Worm (Caenorhabditis elegans) whole organism, L4 larva: ENCODE results near the gene lbp-7.

Experiments used
- F10B5.3 ChIP-seq: sonication (generic microtip); optimal IDR thresholded peaks from 2 replicates; lab custom pipeline; 2016; ENCODE audit warnings: mild to moderate bottlenecking, missing genetic modification characterization, missing compliant biosample characterization
- F37D6.2 ChIP-seq: sonication (generic microtip); optimal IDR thresholded peaks from 2 replicates; lab custom pipeline; 2016; ENCODE audit warnings: mild to moderate bottlenecking, missing genetic modification characterization, missing compliant biosample characterization
- R02D3.7 ChIP-seq: fragments of 150-350 bp; sonication (generic microtip); optimal IDR thresholded peaks from 3 replicates; lab custom pipeline; 2014; ENCODE audit warnings: missing biosample characterization, missing genetic modification characterization
- T20F7.1 ChIP-seq: fragments of 200-800 bp; sonication (Bioruptor generic); optimal IDR thresholded peaks from 2 replicates; lab custom pipeline; 2018; ENCODE audit warnings: mild to moderate bottlenecking, missing genetic modification characterization, missing compliant biosample characterization
- Y105C5A.15 ChIP-seq: fragments of 200-800 bp; sonication (Bioruptor generic); IDR thresholded peaks from 2 replicates; pipeline ENCODE4 v1.3.6; 2022; ENCODE audit warnings: missing genetic modification characterization, missing compliant biosample characterization
- aha-1 ChIP-seq: fragments of 150-350 bp; peaks from one replicate; lab custom pipeline; 2014; ENCODE audit warnings: missing biosample characterization, missing genetic modification characterization
- arid-1 ChIP-seq: fragments of 200-800 bp; sonication (Bioruptor generic); conservative IDR thresholded peaks from 2 replicates; pipeline ENCODE4 v1.3.6; 2022; ENCODE audit warnings: missing genetic modification reagents, missing genetic modification characterization, missing compliant biosample characterization
- attf-4 ChIP-seq: sonication (generic microtip); optimal IDR thresholded peaks from 3 replicates; lab custom pipeline; 2017; ENCODE audit warnings: missing biosample characterization, missing genetic modification characterization
- ceh-32 ChIP-seq: sonication (generic microtip); optimal IDR thresholded peaks from 2 replicates; lab custom pipeline; 2016; ENCODE audit warnings: mild to moderate bottlenecking, missing genetic modification characterization, missing compliant biosample characterization; ENCODE audit not compliant: poor library complexity
- cey-2 ChIP-seq: sonication (generic microtip); optimal IDR thresholded peaks from 3 replicates; lab custom pipeline; 2017; ENCODE audit warnings: missing genetic modification characterization, mild to moderate bottlenecking, missing compliant biosample characterization, antibody characterized with exemption, borderline replicate concordance; ENCODE audit not compliant: insufficient read depth
- daf-12 ChIP-seq: fragments of 150-350 bp; optimal IDR thresholded peaks from 2 replicates; lab custom pipeline; 2014; ENCODE audit warnings: missing biosample characterization, missing genetic modification reagents, missing genetic modification characterization
- daf-16 ChIP-seq, 3 experiments: sonication (generic microtip); optimal IDR thresholded peaks; 2 replicates each; lab custom pipeline; 2016 to 2017; ENCODE audit warnings: missing genetic modification characterization in 3 of 3, missing genetic modification reagents in 3 of 3, mild to moderate bottlenecking in 2 of 3, missing compliant biosample characterization in 2 of 3, missing biosample characterization in 1 of 3, moderate library complexity in 1 of 3
- daf-19 ChIP-seq: fragments of 200-800 bp; sonication (Bioruptor generic); conservative IDR thresholded peaks from 2 replicates; pipeline ENCODE4 v1.3.6; 2022; ENCODE audit warnings: missing genetic modification characterization, missing compliant biosample characterization
- daf-8 ChIP-seq: fragments of 200-800 bp; sonication (Bioruptor generic); IDR thresholded peaks from 2 replicates; pipeline ENCODE4 v1.3.6; 2022; ENCODE audit warnings: missing genetic modification characterization, missing compliant biosample characterization
- fkh-10 ChIP-seq: fragments of 150-350 bp; optimal IDR thresholded peaks from 2 replicates; lab custom pipeline; 2014; ENCODE audit warnings: missing biosample characterization, missing genetic modification reagents, missing genetic modification characterization
- fos-1 ChIP-seq: fragments of 150-350 bp; optimal IDR thresholded peaks from 2 replicates; lab custom pipeline; 2014; ENCODE audit warnings: missing biosample characterization, missing genetic modification characterization
- hlh-11 ChIP-seq: fragments of 200-800 bp; sonication (Bioruptor generic); optimal IDR thresholded peaks from 2 replicates; lab custom pipeline; 2018; ENCODE audit warnings: mild to moderate bottlenecking, missing genetic modification characterization, missing compliant biosample characterization
- hmg-1.1 ChIP-seq: fragments of 200-800 bp; sonication (Bioruptor generic); IDR thresholded peaks from 2 replicates; pipeline ENCODE4 v1.3.6; 2022; ENCODE audit warnings: missing genetic modification reagents, missing genetic modification characterization, missing compliant biosample characterization
- lin-1 ChIP-seq: fragments of 200-800 bp; sonication (Bioruptor generic); IDR thresholded peaks from 2 replicates; pipeline ENCODE4 v1.3.6; 2022; ENCODE audit warnings: missing genetic modification reagents, missing genetic modification characterization, missing compliant biosample characterization
- lin-13 ChIP-seq: fragments of 150-350 bp; optimal IDR thresholded peaks from 2 replicates; lab custom pipeline; 2014; ENCODE audit warnings: missing biosample characterization, missing genetic modification reagents, missing genetic modification characterization
- lin-15B ChIP-seq: fragments of 150-350 bp; sonication (generic microtip); optimal IDR thresholded peaks from 3 replicates; lab custom pipeline; 2014; ENCODE audit warnings: missing biosample characterization, missing genetic modification characterization
- lin-39 ChIP-seq: fragments of 150-350 bp; optimal IDR thresholded peaks from 2 replicates; lab custom pipeline; 2014; ENCODE audit warnings: missing biosample characterization, missing genetic modification reagents, missing genetic modification characterization
- madf-5 ChIP-seq, 2 experiments: fragments of 200-800 bp; sonication (Bioruptor generic); IDR thresholded peaks; 2 replicates each; pipeline ENCODE4 v1.3.6; 2022; ENCODE audit warnings: missing compliant biosample characterization in 2 of 2, missing genetic modification characterization in 2 of 2
- madf-9 ChIP-seq: fragments of 200-800 bp; sonication (Bioruptor generic); conservative IDR thresholded peaks from 2 replicates; pipeline ENCODE4 v1.3.6; 2022; ENCODE audit warnings: missing genetic modification reagents, missing genetic modification characterization, missing compliant biosample characterization
- mdl-1 ChIP-seq, 2 experiments: fragments of 150-350 bp in 1 of 2; sonication (generic microtip) in 1 of 2; optimal IDR thresholded peaks; 2 replicates each; lab custom pipeline; 2014 to 2017; ENCODE audit warnings: missing biosample characterization in 2 of 2, missing genetic modification characterization in 2 of 2
- mep-1 ChIP-seq: fragments of 150-350 bp; sonication (generic microtip); optimal IDR thresholded peaks from 3 replicates; lab custom pipeline; 2014; ENCODE audit warnings: missing biosample characterization, missing genetic modification characterization
- mes-2 ChIP-seq: sonication (generic microtip); optimal IDR thresholded peaks from 2 replicates; lab custom pipeline; 2016; ENCODE audit warnings: missing genotype, mild to moderate bottlenecking, missing genetic modification characterization, missing compliant biosample characterization; ENCODE audit not compliant: poor library complexity, severe bottlenecking
- mxl-3 ChIP-seq: fragments of 200-800 bp; sonication (Bioruptor generic); optimal IDR thresholded peaks from 2 replicates; lab custom pipeline; 2018; ENCODE audit warnings: mild to moderate bottlenecking, missing genetic modification characterization, missing compliant biosample characterization
- nhr-102 ChIP-seq: sonication (generic microtip); optimal IDR thresholded peaks from 2 replicates; lab custom pipeline; 2016; ENCODE audit warnings: mild to moderate bottlenecking, missing genetic modification characterization, moderate library complexity, missing compliant biosample characterization
- nhr-237 ChIP-seq: sonication (generic microtip); optimal IDR thresholded peaks from 2 replicates; lab custom pipeline; 2017; ENCODE audit warnings: missing biosample characterization, missing genetic modification characterization
- nhr-6 ChIP-seq: fragments of 150-350 bp; optimal IDR thresholded peaks from 2 replicates; lab custom pipeline; 2014; ENCODE audit warnings: missing biosample characterization, missing genetic modification characterization
- php-3 ChIP-seq: fragments of 200-800 bp; sonication (Bioruptor generic); IDR thresholded peaks from 2 replicates; pipeline ENCODE4 v1.3.6; 2022; ENCODE audit warnings: missing genetic modification reagents, missing genetic modification characterization, missing compliant biosample characterization
- sdz-12 ChIP-seq: fragments of 200-800 bp; sonication (Bioruptor generic); optimal IDR thresholded peaks from 2 replicates; lab custom pipeline; 2018; ENCODE audit warnings: mild to moderate bottlenecking, missing genetic modification characterization, missing compliant biosample characterization
- snpc-1.2 ChIP-seq: fragments of 200-800 bp; sonication (Bioruptor generic); IDR thresholded peaks from 2 replicates; pipeline ENCODE4 v1.3.6; 2022; ENCODE audit warnings: missing genetic modification reagents, missing genetic modification characterization, missing compliant biosample characterization
- tag-97 ChIP-seq: fragments of 200-800 bp; sonication (Bioruptor generic); IDR thresholded peaks from 2 replicates; pipeline ENCODE4 v1.3.6; 2022; ENCODE audit warnings: missing genetic modification characterization, missing compliant biosample characterization
- tra-1 ChIP-seq: fragments of 200-800 bp; sonication (Bioruptor generic); IDR thresholded peaks from 2 replicates; pipeline ENCODE4 v1.3.6; 2022; ENCODE audit warnings: missing genetic modification reagents, missing genetic modification characterization, missing compliant biosample characterization
- unc-62 ChIP-seq, 3 experiments: fragments of 150-350 bp in 1 of 3; sonication (generic microtip); optimal IDR thresholded peaks in 2 of 3; peaks in 1 of 3; 1 replicate in 1 of 3; 2 replicates in 2 of 3; lab custom pipeline; 2014 to 2017; ENCODE audit warnings: missing biosample characterization in 3 of 3, missing genetic modification characterization in 3 of 3, missing genetic modification reagents in 3 of 3, missing genotype in 1 of 3
- ztf-11 ChIP-seq: fragments of 150-350 bp; optimal IDR thresholded peaks from 2 replicates; lab custom pipeline; 2014; ENCODE audit warnings: missing biosample characterization, missing genetic modification characterization

The lbp-7 gene

DNA sequence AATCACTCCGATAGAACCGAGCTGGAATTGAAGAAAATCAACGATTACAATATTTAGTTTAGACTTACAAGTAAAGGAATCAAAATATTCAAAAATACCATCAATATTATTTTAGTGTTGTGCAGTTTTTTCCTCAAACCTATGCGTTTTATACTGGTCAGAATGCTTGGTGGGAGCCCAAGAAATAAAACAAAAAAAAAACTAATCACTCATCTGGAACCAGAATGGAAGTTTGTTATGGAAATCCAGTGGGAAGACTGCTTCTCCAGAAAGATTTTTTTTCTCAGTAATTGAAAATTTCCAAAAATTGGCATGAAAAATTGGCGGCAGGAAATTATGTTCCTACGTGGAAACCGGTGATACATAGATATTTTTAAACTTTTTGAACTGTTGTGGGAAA, 23.0 kb upstream of the lbp-7 start, which contains the start of gene srx-134 (continued):
- TF ChIP-seq fkh-10 (GFP tag; lab: Kevin White, UChicago), result no peak

DNA sequence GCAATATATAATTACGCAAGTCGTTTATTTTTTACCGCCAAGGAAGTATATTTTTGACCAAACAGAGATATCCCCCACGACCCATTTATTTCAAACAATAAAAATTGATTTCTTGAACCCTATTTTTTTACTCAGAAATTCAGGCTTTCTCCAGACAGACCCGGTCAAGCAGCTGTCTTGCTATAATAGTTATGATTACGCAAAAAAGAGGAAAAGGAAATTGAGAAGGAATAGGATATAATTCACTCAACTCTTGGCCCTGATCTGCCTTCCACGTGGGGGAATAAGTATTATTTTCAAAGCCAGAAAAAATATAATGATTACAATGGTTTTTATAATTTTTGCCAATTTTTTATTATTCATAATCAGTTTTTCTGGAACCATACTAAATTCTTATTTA, 22.2 kb upstream of the lbp-7 start, which contains the start of gene srx-136:
TSS of gene srx-136 (plus strand) at position 301 of the 400 bp plus-strand sequence.
- TF ChIP-seq nhr-237 (tag; lab: Kevin White, UChicago) (no peak), T20F7.1 (GFP tag; lab: Kevin White, UChicago) (no peak), hmg-1.1 (no peak), daf-19 (GFP tag; lab: Robert Waterston, UW) (no peak), tag-97 (no peak), F37D6.2 (no peak)

DNA sequence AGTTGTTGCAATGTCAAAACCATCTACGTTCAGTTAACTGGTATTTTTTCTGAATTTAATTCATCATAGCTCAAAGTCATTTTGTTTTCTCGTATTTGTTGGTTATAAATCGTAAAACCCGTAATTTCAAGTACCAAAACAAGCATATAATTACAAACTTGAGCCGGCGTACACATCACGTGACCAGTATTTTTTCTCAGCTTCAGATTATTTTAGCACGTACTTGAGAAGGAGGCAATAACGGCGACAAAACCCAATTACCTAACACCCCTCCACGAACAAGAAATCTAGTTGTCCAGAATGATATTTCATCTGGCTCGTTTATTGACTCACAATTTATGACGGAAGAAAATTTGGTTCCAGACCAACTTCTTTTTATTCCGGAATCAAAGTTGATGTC, 20.4 kb upstream of the lbp-7 start, which contains the start of gene srx-135:
TSS of gene srx-135 (plus strand) at position 301 of the 400 bp plus-strand sequence.
- no peak for TF ChIP-seq arid-1

DNA sequence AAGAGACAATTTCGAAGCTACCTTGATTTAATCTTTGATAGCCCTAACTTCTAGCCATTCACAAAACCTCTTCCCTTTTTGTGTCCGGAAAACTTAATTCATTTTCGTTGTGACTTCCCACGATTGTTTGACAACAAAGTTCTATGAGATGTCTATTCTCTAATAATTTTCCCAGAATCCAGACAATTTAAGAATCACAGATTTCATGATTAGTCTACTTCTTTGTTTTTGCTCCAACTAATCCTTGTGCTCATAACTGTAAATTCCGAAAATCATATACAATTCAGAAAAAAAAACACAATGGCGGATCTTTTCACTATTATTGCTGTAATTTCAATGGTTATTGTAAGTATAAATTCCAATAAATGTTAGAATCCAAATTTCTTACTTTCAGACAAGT, 16.8 kb upstream of the lbp-7 start, which contains the start of gene srx-137:
TSS of gene srx-137 (plus strand) at position 301 of the 400 bp plus-strand sequence.
- TF ChIP-seq aha-1 (tag; lab: Kevin White, UChicago) (no peak), fkh-10 (GFP tag; lab: Kevin White, UChicago) (no peak), ztf-11 (no peak), R02D3.7 (tag; lab: Kevin White, UChicago) (no peak), lin-1 (GFP tag; lab: Robert Waterston, UW) (no peak), lin-13 (GFP tag; lab: Kevin White, UChicago) (no peak), cey-2 (tag; lab: Kevin White, UChicago) (no peak), lin-15B (tag; lab: Kevin White, UChicago) (no peak), mdl-1 (tag; optimal IDR thresholded peaks at IDR 0.05; lab: Kevin White, UChicago) (no peak), nhr-6 (tag; lab: Kevin White, UChicago) (no peak)

DNA sequence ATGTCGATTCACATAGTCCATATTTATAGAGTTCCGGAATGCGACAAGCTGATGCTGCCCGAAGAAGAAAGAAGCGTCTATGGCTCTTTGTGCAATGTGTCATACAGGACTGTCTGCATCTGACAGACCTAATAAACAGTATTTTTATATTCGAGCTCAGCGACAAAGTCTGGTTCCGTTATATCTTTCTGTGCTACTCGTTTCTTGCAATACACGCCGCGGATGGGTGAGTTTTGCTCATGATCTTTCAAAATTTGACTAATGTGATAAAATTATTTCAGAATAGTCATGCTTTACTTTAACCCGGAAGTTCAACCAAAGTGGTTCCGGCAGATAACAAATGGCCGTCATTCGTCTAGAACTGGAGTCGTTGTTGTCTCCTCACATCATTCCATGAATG, 15.7 kb upstream of the lbp-7 start:
- TF ChIP-seq hmg-1.1 (no peak), fos-1 (tag; lab: Kevin White, UChicago) (no peak), attf-4 (tag; lab: Kevin White, UChicago) (no peak), tra-1 (GFP tag; lab: Robert Waterston, UW) (no peak), cey-2 (tag; lab: Kevin White, UChicago) (no peak), aha-1 (tag; lab: Kevin White, UChicago) (peak; percentile 90), hlh-11 (tag; lab: Kevin White, UChicago) (no peak), daf-12 (tag; lab: Kevin White, UChicago) (no peak), Y105C5A.15 (no peak), fkh-10 (GFP tag; lab: Kevin White, UChicago) (no peak), daf-16 (GFP tag; optimal IDR thresholded peaks at IDR 0.05; lab: Kevin White, UChicago) (no peak), daf-16 (tag; optimal IDR thresholded peaks at IDR 0.05; lab: Kevin White, UChicago) (no peak), unc-62 (GFP tag; optimal IDR thresholded peaks at IDR 0.05 in 1 of 2; lab: Kevin White, UChicago) (peak in 1 of 2 experiments; percentile 55), unc-62 (tag; optimal IDR thresholded peaks at IDR 0.05; lab: Kevin White, UChicago) (no peak), F10B5.3 (tag; lab: Kevin White, UChicago) (no peak), madf-5 (GFP tag; IDR thresholded peaks at IDR 0.05; lab: Robert Waterston, UW) (no peak), mep-1 (tag; lab: Kevin White, UChicago) (no peak)
- TF ChIP-seq, all 104 proteins: peak for 2

DNA sequence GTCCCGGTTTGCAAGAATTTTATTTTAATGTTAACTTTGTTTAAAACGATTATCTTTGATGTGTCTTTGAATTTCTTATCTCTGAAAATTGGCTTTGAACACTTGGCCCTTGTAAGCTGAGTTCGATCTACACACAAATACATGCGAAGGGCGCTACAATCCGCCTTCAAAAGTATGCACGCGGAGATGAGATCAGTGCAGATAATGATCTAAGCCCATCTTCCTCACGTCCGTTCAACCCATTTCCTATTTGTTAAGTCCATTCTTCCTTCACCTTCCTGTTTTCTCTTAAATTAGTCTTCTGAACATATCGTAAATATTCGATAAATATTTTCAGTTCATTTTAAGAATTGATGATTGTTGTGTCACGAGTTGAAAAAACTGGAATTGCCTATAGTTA, 13.0 kb upstream of the lbp-7 start, which contains the start of gene nhr-175:
TSS of gene nhr-175 (plus strand) at position 339 of the 400 bp plus-strand sequence.
- TF ChIP-seq madf-9 (GFP tag; lab: Robert Waterston, UW) (no peak), php-3 (no peak), arid-1 (no peak), ceh-32 (no peak), R02D3.7 (tag; lab: Kevin White, UChicago) (no peak), sdz-12 (GFP tag; lab: Kevin White, UChicago) (no peak), snpc-1.2 (GFP tag; lab: Robert Waterston, UW) (no peak), unc-62 (GFP tag; optimal IDR thresholded peaks at IDR 0.05 in 1 of 2; lab: Kevin White, UChicago) (no peak), unc-62 (tag; optimal IDR thresholded peaks at IDR 0.05; lab: Kevin White, UChicago) (no peak), mes-2 (tag; lab: Kevin White, UChicago) (no peak), daf-8 (GFP tag; lab: Robert Waterston, UW) (no peak), lin-39 (tag; lab: Kevin White, UChicago) (no peak), nhr-102 (tag; lab: Kevin White, UChicago) (no peak), lin-15B (tag; lab: Kevin White, UChicago) (no peak), mxl-3 (GFP tag; lab: Kevin White, UChicago) (no peak)
